Fruit fly (Drosophila melanogaster) whole organism, prepupa: ENCODE measurements around the gene hry.

ENCODE experiments used
- Blimp-1 ChIP-seq: fragments of 200-800 bp; sonication (Bioruptor generic); optimal IDR thresholded peaks from 3 replicates; lab custom pipeline; 2017; ENCODE audit warnings: missing biosample characterization, missing genetic modification characterization, mild to moderate bottlenecking, moderate library complexity, missing genetic modification reagents
- CG10631 ChIP-seq: fragments of 200-800 bp; sonication (Bioruptor generic); optimal IDR thresholded peaks from 2 replicates; lab custom pipeline; 2016; ENCODE audit warnings: missing biosample characterization, missing genetic modification characterization
- CG10669 ChIP-seq: fragments of 200-800 bp; sonication (Bioruptor generic); optimal IDR thresholded peaks from 3 replicates; lab custom pipeline; 2018; ENCODE audit warnings: missing biosample characterization, mild to moderate bottlenecking, missing genetic modification characterization, moderate library complexity
- CG11762 ChIP-seq: fragments of 200-800 bp; sonication (Bioruptor generic); optimal IDR thresholded peaks from 3 replicates; lab custom pipeline; 2016; ENCODE audit warnings: missing biosample characterization, missing genetic modification characterization; ENCODE audit not compliant: insufficient read depth
- CG3032 ChIP-seq: fragments of 200-800 bp; optimal IDR thresholded peaks from 2 replicates; lab custom pipeline; 2019; ENCODE audit warnings: missing biosample characterization, mild to moderate bottlenecking, missing genetic modification characterization, moderate library complexity
- CG31627 ChIP-seq: fragments of 200-800 bp; sonication (Bioruptor generic); optimal IDR thresholded peaks from 3 replicates; lab custom pipeline; 2016; ENCODE audit warnings: missing biosample characterization, missing genetic modification characterization
- CG32006 ChIP-seq: fragments of 200-800 bp; sonication (Bioruptor generic); optimal IDR thresholded peaks from 3 replicates; lab custom pipeline; 2017; ENCODE audit warnings: missing biosample characterization, mild to moderate bottlenecking, missing genetic modification characterization
- CG34406 ChIP-seq: fragments of 200-800 bp; sonication (Bioruptor generic); optimal IDR thresholded peaks from 3 replicates; lab custom pipeline; 2016; ENCODE audit warnings: missing biosample characterization, missing genetic modification characterization
- CG3919 ChIP-seq: fragments of 200-800 bp; sonication (Bioruptor generic); optimal IDR thresholded peaks from 3 replicates; lab custom pipeline; 2016; ENCODE audit warnings: missing biosample characterization, missing genetic modification characterization
- CG4318 ChIP-seq: fragments of 200-800 bp; sonication (Bioruptor generic); optimal IDR thresholded peaks from 3 replicates; lab custom pipeline; 2017; ENCODE audit warnings: missing biosample characterization, mild to moderate bottlenecking, missing genetic modification characterization
- CG6163 ChIP-seq: fragments of 200-800 bp; sonication (Bioruptor generic); IDR thresholded peaks from 3 replicates; pipeline ENCODE4 v1.3.6; 2022; ENCODE audit warnings: missing biosample characterization, missing genetic modification characterization
- CG6792 ChIP-seq: fragments of 200-800 bp; sonication (Bioruptor generic); optimal IDR thresholded peaks from 3 replicates; lab custom pipeline; 2016; ENCODE audit warnings: missing biosample characterization, missing genetic modification characterization
- CG8632 ChIP-seq: fragments of 200-800 bp; sonication (Bioruptor generic); optimal IDR thresholded peaks from 3 replicates; lab custom pipeline; 2016; ENCODE audit warnings: missing biosample characterization, missing genetic modification characterization
- CG9139 ChIP-seq: fragments of 200-800 bp; sonication (Bioruptor generic); optimal IDR thresholded peaks from 3 replicates; lab custom pipeline; 2017; ENCODE audit warnings: missing biosample characterization, mild to moderate bottlenecking, missing genetic modification characterization
- Eip78C ChIP-seq: fragments of 200-800 bp; sonication (Bioruptor generic); peaks from one replicate; lab custom pipeline; 2016; ENCODE audit warnings: missing biosample characterization, missing genetic modification characterization
- Ets21C ChIP-seq: fragments of 200-800 bp; sonication (Bioruptor generic); optimal IDR thresholded peaks from 3 replicates; lab custom pipeline; 2016; ENCODE audit warnings: missing biosample characterization, missing genetic modification characterization
- Hr38 ChIP-seq: sonication (Bioruptor generic); optimal IDR thresholded peaks from 2 replicates; lab custom pipeline; 2016; ENCODE audit warnings: missing biosample characterization, missing genetic modification characterization
- Hr39 ChIP-seq: fragments of 200-800 bp; sonication (Bioruptor generic); optimal IDR thresholded peaks from 2 replicates; lab custom pipeline; 2016; ENCODE audit warnings: missing biosample characterization, missing genetic modification characterization
- Hr4 ChIP-seq: fragments of 200-800 bp; sonication (Bioruptor generic); optimal IDR thresholded peaks from 3 replicates; lab custom pipeline; 2016; ENCODE audit warnings: missing biosample characterization, missing genetic modification characterization
- Lpt ChIP-seq: fragments of 200-800 bp; sonication (Bioruptor generic); optimal IDR thresholded peaks from 3 replicates; lab custom pipeline; 2016; ENCODE audit warnings: missing biosample characterization, missing genetic modification characterization
- Met ChIP-seq: fragments of 200-800 bp; sonication (Bioruptor generic); optimal IDR thresholded peaks from 3 replicates; lab custom pipeline; 2016; ENCODE audit warnings: missing biosample characterization, missing genetic modification characterization
- OdsH ChIP-seq: fragments of 200-800 bp; sonication (Bioruptor generic); optimal IDR thresholded peaks from 3 replicates; lab custom pipeline; 2016; ENCODE audit warnings: missing biosample characterization, missing genetic modification characterization
- Smox ChIP-seq: fragments of 200-800 bp; sonication (Bioruptor generic); optimal IDR thresholded peaks from 3 replicates; lab custom pipeline; 2016; ENCODE audit warnings: missing biosample characterization, missing genetic modification characterization
- Sox102F ChIP-seq: fragments of 200-800 bp; sonication (Bioruptor generic); optimal IDR thresholded peaks from 2 replicates; lab custom pipeline; 2016; ENCODE audit warnings: missing biosample characterization, mild to moderate bottlenecking, missing genetic modification characterization
- Sox14 ChIP-seq: fragments of 200-800 bp; sonication (Bioruptor generic); optimal IDR thresholded peaks from 3 replicates; lab custom pipeline; 2016; ENCODE audit warnings: missing biosample characterization, missing genetic modification characterization
- Sox15 ChIP-seq: fragments of 200-800 bp; sonication (Bioruptor generic); optimal IDR thresholded peaks from 3 replicates; lab custom pipeline; 2016; ENCODE audit warnings: missing biosample characterization, missing genetic modification characterization
- achi ChIP-seq: fragments of 200-800 bp; sonication (Bioruptor generic); optimal IDR thresholded peaks from 3 replicates; lab custom pipeline; 2016; ENCODE audit warnings: missing biosample characterization, missing genetic modification characterization
- acj6 ChIP-seq: fragments of 200-800 bp; sonication (Bioruptor generic); optimal IDR thresholded peaks from 3 replicates; lab custom pipeline; 2016; ENCODE audit warnings: missing biosample characterization, missing genetic modification characterization
- cyc ChIP-seq: fragments of 200-800 bp; sonication (Bioruptor generic); optimal IDR thresholded peaks from 3 replicates; lab custom pipeline; 2016; ENCODE audit warnings: missing biosample characterization, missing genetic modification characterization
- dsx ChIP-seq: fragments of 200-800 bp; optimal IDR thresholded peaks from 3 replicates; lab custom pipeline; 2019; ENCODE audit warnings: missing biosample characterization, mild to moderate bottlenecking, missing genetic modification characterization, moderate library complexity; ENCODE audit not compliant: poor library complexity, severe bottlenecking
- eg ChIP-seq: fragments of 200-800 bp; sonication (Bioruptor generic); IDR thresholded peaks from 3 replicates; pipeline ENCODE4 v1.3.6; 2022; ENCODE audit warnings: missing biosample characterization, missing genetic modification characterization
- esn ChIP-seq: fragments of 200-800 bp; sonication (Bioruptor generic); optimal IDR thresholded peaks from 2 replicates; lab custom pipeline; 2016; ENCODE audit warnings: missing biosample characterization, mild to moderate bottlenecking, missing genetic modification characterization, moderate library complexity
- fd59A ChIP-seq: fragments of 200-800 bp; sonication (Bioruptor generic); optimal IDR thresholded peaks from 2 replicates; lab custom pipeline; 2017; ENCODE audit warnings: missing biosample characterization, mild to moderate bottlenecking, missing genetic modification characterization, missing genetic modification reagents
- fkh ChIP-seq: fragments of 200-800 bp; sonication (Bioruptor generic); optimal IDR thresholded peaks from 3 replicates; lab custom pipeline; 2017; ENCODE audit warnings: missing biosample characterization, mild to moderate bottlenecking, missing genetic modification characterization, moderate library complexity
- lz ChIP-seq: fragments of 200-800 bp; sonication (Bioruptor generic); optimal IDR thresholded peaks from 3 replicates; lab custom pipeline; 2016; ENCODE audit warnings: missing biosample characterization, missing genetic modification characterization
- net ChIP-seq: fragments of 200-800 bp; sonication (Bioruptor generic); optimal IDR thresholded peaks from 3 replicates; lab custom pipeline; 2016; ENCODE audit warnings: missing biosample characterization, missing genetic modification characterization
- pdm3 ChIP-seq: fragments of 200-800 bp; sonication (Bioruptor generic); optimal IDR thresholded peaks from 3 replicates; lab custom pipeline; 2016; ENCODE audit warnings: missing biosample characterization, missing genetic modification characterization
- salr ChIP-seq, 2 experiments: fragments of 200-800 bp; sonication (Bioruptor generic); optimal IDR thresholded peaks; 3 replicates each; lab custom pipeline; 2016 to 2018; ENCODE audit warnings: missing biosample characterization in 2 of 2, missing genetic modification characterization in 2 of 2, mild to moderate bottlenecking in 1 of 2
- ss ChIP-seq, 2 experiments: fragments of 200-800 bp; sonication (Bioruptor generic); optimal IDR thresholded peaks; 2 replicates in 1 of 2; 3 replicates in 1 of 2; lab custom pipeline; 2017 to 2018; ENCODE audit warnings: mild to moderate bottlenecking in 2 of 2, missing biosample characterization in 2 of 2, missing genetic modification characterization in 2 of 2, moderate library complexity in 1 of 2
- svp ChIP-seq: fragments of 200-800 bp; sonication (Bioruptor generic); peaks from one replicate; lab custom pipeline; 2016; ENCODE audit warnings: missing biosample characterization, missing genetic modification characterization
- topi ChIP-seq: fragments of 200-800 bp; sonication (Bioruptor generic); optimal IDR thresholded peaks from 3 replicates; lab custom pipeline; 2016; ENCODE audit warnings: missing biosample characterization, missing genetic modification characterization
- vri ChIP-seq: fragments of 200-800 bp; sonication (Bioruptor generic); optimal IDR thresholded peaks from 3 replicates; lab custom pipeline; 2016; ENCODE audit warnings: missing biosample characterization, mild to moderate bottlenecking, missing genetic modification characterization

Gene hry

dm6 chr3L:8684419-8685081 is 9.0 kb downstream of the hry start:
- TF ChIP-seq CG34406 (GFP tag; lab: Kevin White, UChicago) (peak; percentile 38), CG11762 (no peak), Lpt (GFP tag; lab: Kevin White, UChicago) (no peak), Sox14 (GFP tag; lab: Kevin White, UChicago) (peak; percentile 37), fkh (GFP tag; lab: Kevin White, UChicago) (peak; percentile 86), svp (GFP tag; lab: Kevin White, UChicago) (peak; percentile 6), OdsH (GFP tag; lab: Kevin White, UChicago) (peak; percentile 12), topi (GFP tag; lab: Kevin White, UChicago) (peak; percentile 1), achi (peak; percentile 37), CG9139 (GFP tag; lab: Kevin White, UChicago) (no peak), Smox (GFP tag; lab: Kevin White, UChicago) (peak; percentile 66), Hr4 (peak; percentile 12), Blimp-1 (GFP tag; lab: Kevin White, UChicago) (no peak), acj6 (peak; percentile 52), CG3032 (no peak), Hr38 (GFP tag; lab: Kevin White, UChicago) (no peak), dsx (GFP tag; lab: Kevin White, UChicago) (no peak), CG6792 (GFP tag; lab: Kevin White, UChicago) (peak; percentile 32), CG4318 (GFP tag; lab: Kevin White, UChicago) (no peak), fd59A (no peak), salr (GFP tag; optimal IDR thresholded peaks at IDR 0.05; lab: Kevin White, UChicago) (peak in 1 of 2 experiments; percentile 18), CG3919 (GFP tag; lab: Kevin White, UChicago) (peak; percentile 7), CG10631 (GFP tag; lab: Kevin White, UChicago) (peak; percentile 43), CG32006 (peak; percentile 31), Met (GFP tag; lab: Kevin White, UChicago) (peak; percentile 60), Ets21C (GFP tag; lab: Kevin White, UChicago) (peak; percentile 23), CG8632 (GFP tag; lab: Kevin White, UChicago) (peak; percentile 36), cyc (GFP tag; lab: Kevin White, UChicago) (peak; percentile 20), CG10669 (GFP tag; lab: Kevin White, UChicago) (no peak), CG6163 (GFP tag; lab: Robert Waterston, UW) (0 out of 3 replicates have a peak, but pooled peaks have one; percentile 20), lz (peak; percentile 48), vri (GFP tag; lab: Kevin White, UChicago) (peak; percentile 57), esn (GFP tag; lab: Kevin White, UChicago) (peak; percentile 67), eg (GFP tag; lab: Robert Waterston, UW) (no peak), pdm3 (GFP tag; lab: Kevin White, UChicago) (peak; percentile 23), Hr39 (GFP tag; lab: Kevin White, UChicago) (peak; percentile 56), Sox15 (GFP tag; lab: Kevin White, UChicago) (peak; percentile 27), Sox102F (GFP tag; lab: Kevin White, UChicago) (peak; percentile 14), ss (GFP tag; optimal IDR thresholded peaks at IDR 0.05; lab: Kevin White, UChicago) (no peak), CG31627 (peak; percentile 52), net (peak; percentile 15), Eip78C (GFP tag; lab: Kevin White, UChicago) (no peak)
- TF ChIP-seq, all 60 proteins: peak for 29
